Worm (Caenorhabditis elegans): Measurements from ENCODE around the gene ZC373.2.

ce11 chrX:10017975-10018654 lies 40.1 kb downstream of the ZC373.2 start, which contains the start of gene F19C6.4:
- TF ChIP-seq lsy-2 (tag; optimal IDR thresholded peaks at IDR 0.05) (no peak), unc-39 (tag; optimal IDR thresholded peaks at IDR 0.05) (no peak), flh-1 (GFP tag; optimal IDR thresholded peaks at IDR 0.05) (no peak), unc-62 (GFP tag; optimal IDR thresholded peaks at IDR 0.05) (no peak), ces-1 (GFP tag; optimal IDR thresholded peaks at IDR 0.05) (no peak), nhr-237 (tag; optimal IDR thresholded peaks at IDR 0.05) (no peak), lin-13 (tag; optimal IDR thresholded peaks at IDR 0.05) (no peak), pha-4 (tag; optimal IDR thresholded peaks at IDR 0.05) (no peak)

Data from whole organism, mixed stage, embryonic.